Fruit fly (Drosophila melanogaster): ENCODE results near the gene raptor.

Gene raptor

DNA sequence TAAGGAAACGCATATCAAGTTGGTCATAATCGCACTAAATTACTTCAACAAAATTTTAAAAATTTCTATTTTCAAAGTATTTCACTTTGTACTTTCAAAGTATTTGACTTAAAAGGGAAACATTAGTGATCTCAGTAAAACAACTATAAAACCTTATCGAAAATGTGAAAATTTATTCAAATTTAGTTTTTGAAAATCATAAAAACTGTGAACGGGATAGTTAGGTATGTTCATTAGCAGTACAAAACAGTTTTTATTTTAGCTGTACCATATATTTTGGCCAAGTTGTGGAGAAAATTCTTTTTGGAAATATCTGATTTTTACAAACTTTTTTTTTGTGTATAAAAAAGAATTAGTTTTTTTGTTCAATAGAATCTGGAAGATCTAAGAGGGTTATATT, 23.7 kb downstream of the raptor start, which contains the start of gene CG43115:
TSS of gene CG43115 (minus strand) at position 101 of the 400 bp plus-strand sequence.
- no peak for TF ChIP-seq noc (tag; optimal IDR thresholded peaks at IDR 0.05)

DNA sequence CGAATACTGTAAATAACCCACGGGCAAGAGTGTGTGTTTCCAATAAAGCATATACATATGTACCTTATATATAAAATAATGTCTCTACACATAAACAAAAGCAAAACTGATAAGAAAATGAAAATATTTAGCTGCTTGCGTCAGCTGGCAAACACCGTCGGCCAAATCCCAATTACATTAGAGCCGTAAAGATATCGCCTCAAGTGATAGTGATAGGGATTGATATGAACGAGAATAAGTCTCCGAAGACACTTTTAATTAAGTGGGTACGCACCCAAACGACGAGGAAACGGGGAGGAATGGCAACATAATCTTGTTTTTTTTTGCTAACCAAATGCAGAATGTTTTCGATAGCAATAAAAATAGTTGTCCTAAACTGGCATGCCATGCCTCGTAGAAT, 25.5 kb downstream of the raptor start:
- TF ChIP-seq noc (tag; optimal IDR thresholded peaks at IDR 0.05): no peak

DNA sequence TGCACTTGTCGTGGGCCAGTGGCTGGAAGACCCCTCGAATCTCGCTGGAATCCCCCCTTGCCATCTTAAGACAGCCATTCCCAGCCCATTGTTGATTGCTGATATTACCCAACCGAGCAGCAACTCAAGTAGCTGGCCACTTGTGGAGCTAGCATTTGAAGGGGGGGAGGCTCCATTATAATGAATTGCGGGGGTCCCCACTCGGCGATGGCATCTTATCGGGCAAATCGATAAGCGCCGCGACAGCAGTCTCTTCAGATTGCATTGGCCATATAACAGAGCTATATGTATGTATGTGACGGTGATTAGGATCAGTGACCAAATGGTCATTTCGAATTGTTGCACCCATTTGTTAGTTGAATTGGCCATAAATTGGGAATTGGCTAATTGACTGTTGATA, 27.8 kb downstream of the raptor start:
- TF ChIP-seq noc (tag; optimal IDR thresholded peaks at IDR 0.05): no peak

DNA sequence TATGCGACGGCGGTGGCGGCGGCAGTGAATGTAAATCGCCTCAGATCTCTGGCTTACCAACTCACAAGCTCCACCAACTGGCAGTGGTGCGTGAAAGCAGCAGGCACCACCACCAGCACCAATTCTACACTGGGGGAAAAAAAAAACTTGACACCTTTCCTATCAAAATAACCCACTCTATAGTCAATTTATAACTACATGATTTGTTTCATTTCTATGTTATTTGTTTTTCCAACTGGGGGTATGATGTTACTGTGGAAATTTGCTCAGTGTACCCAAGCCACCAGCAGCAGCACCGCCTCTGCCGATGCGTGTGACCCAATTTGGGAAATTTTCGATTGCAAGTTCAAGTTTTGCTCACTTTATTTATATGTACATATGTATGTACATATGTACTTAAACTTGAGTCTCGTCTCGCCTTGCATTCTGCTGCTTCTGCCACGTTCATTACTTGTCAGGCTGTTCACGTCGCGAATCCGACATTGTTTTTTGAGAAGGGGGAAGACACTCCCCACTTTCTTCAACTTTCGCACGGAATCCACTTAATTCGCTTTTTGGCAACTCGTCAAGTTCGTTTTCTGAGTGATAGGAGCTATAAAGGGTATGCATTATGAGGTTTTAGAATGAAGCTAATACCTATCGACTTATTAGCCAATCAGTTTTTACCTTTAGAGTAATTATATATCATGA, 30.7 kb downstream of the raptor start:
- no peak for TF ChIP-seq noc (tag; optimal IDR thresholded peaks at IDR 0.05)

DNA sequence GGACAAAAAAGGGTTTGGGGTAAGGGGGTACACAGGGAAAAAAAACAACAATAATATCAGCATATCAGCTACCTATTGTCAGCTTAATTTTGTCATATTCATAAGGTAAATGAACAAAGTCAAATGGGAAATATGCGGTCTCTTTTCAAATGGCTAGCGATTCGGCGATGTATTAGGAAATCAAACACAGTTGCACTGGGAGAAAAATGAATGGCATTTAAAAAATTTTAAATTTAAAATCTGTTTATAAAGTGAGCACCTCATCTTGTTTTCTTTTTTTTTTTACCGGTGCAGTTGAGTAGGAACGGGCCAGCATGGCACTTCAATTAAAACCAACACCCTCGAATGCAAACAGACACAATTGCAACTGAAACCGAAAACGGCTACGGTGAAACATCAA, 36.0 kb downstream of the raptor start:
- TF ChIP-seq noc (tag; optimal IDR thresholded peaks at IDR 0.05): no peak

DNA sequence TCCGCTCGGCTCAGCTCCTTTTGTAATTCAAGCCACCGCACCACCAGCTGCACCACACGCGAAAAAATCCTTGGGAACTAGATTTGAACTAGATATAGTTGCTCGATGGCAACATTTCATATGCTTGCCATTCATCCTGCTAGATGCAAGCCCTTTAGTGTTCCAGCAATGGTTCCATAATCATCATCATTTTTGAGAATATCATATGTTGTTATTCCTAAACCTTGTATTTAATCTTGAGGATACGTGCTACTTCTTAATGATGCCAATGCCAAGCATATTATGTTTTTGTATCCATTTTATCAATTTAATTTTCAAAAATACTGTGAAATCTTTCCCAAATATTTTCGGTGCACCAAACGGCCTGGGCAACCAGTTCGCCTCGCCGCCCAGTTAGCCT, 37.1 kb downstream of the raptor start:
- no peak for TF ChIP-seq noc (tag; optimal IDR thresholded peaks at IDR 0.05)

DNA sequence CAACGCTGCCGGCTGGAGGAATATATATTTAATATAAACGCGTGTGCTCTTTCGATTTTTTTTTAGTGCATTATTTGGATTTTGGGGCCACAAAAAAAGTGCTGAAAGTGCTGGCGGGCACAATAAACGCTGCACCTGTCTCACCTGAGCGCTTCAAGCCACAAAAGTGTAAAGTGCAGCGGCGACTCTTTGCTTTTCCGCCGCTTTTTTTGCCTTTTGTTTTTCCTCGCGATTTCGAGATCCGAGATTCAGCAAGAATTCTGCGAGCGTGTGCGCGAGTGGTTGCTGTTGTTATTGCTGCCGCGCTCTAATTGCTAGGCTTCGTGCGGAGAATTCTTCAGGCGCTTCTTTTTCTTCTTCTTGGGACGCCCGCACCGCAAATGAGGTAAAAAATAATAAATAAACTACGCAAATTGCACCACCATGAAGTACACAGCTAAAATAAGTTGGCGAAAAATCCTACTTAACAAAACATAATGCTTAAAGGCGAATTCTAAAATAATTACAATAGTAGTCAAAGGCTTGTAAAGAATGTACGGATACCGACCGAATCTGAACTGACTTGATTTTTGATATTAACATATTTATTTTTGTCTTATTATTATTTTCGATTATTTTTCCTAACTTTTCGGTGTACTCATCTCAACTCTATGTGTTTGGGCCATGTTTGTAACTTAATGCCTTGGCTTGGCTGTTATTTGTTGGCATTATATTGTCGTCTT, 38.9 kb downstream of the raptor start:
- TF ChIP-seq noc (tag; optimal IDR thresholded peaks at IDR 0.05): no peak

DNA sequence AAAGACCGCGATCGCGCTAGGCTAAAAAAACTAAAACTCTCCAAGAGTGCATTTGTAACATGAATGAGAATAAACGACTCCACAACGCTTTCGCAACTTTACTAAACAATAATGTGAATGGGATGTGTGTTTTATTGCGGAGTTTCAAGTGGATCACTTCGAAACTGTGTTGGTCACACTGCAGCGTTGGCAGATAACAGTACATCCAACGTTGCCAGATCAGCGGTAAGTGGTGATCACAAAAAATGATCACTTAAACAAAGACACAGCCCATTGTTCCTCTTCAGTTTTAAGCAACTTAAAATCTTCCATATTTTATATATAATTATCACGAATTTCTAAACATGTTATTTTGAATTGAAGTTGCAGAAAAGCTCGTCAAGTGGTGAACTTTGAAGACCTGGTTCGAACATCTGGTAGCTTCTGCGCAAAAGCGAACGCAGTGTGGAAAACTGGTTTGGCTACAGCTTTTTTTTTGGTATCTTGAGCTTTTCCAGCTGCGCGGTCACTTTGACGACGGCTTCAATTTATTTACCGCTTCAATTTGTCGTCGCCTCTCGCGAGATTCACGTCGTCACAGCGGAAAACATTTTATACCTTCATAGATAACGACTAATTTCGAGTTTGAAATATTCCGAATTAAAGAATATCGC, 39.6 kb downstream of the raptor start, which contains the start of gene CG5921:
TSS of gene CG5921 (plus strand) at position 547 of the 653 bp plus-strand sequence.
- TF ChIP-seq noc (tag; optimal IDR thresholded peaks at IDR 0.05): no peak

DNA sequence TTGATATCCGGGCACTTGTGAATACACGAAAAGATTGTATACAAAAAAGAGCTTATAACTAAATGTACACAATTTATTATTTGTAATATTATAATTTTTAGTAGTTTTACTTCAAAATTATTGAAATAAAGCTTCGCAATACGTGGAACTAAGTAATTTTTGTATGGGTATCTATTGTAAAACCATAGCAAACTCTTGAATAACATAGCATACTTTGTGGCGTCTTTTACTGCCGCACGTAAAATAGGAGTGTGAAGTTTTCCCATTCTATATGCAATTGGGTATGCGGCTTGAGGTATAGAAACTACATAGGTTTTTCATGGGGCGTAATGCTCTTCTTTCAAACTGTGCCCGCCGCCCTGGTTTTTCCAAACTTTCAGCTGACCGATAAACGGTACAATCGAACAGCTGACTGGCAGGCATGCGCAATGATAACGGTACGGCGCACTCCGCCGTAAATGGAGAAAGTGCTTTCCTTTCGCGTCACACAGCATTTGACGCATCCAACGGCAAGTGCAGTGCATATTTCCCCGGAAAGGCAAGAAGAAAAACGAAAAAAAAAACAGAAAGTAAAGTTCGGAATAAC, 50.5 kb downstream of the raptor start, which contains the start of gene CG5937:
TSS of gene CG5937 (plus strand) at position 575 of the 586 bp plus-strand sequence.
- TF ChIP-seq noc (tag; optimal IDR thresholded peaks at IDR 0.05): no peak

DNA sequence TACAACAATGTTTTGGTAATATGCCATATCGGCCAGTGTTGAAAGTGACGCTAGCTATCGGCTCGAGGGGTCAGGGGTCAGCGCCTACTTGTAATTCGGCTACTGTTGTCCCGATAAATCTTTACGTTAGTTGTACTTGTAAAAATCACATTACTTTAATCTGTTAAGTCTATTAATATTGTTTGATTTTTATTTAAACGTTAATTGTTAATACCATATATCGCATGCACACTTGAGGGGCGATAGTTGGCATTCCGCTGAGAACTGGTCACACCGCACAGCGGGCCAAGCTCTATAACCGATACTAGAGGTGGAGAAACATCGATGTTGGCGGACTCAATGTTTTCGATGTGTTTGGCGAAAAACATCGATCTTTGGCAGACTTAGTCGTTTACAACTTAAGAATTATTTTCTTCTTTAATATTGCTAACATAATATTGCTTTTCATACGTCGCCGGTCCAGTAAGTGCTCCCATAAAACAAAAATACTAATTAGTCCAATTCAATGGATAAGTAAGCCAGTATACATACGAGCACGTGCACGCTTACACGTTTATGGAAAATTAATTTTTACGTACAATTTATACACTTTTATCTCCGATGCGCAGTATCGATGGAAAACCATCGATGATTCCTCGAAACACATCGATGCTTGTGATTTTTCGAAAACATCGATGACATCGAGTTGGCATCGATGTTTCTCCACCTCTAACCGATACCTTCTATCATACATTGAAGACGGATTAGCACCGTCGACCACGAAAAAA, 52.6 kb downstream of the raptor start, which contains the start of the genes rux and MCTS1:
TSS of gene rux (minus strand) at position 621 of the 767 bp plus-strand sequence.
TSS of gene MCTS1 (plus strand) at position 713 of the 767 bp plus-strand sequence.
- TF ChIP-seq noc (tag; optimal IDR thresholded peaks at IDR 0.05): peak; percentile 4

DNA sequence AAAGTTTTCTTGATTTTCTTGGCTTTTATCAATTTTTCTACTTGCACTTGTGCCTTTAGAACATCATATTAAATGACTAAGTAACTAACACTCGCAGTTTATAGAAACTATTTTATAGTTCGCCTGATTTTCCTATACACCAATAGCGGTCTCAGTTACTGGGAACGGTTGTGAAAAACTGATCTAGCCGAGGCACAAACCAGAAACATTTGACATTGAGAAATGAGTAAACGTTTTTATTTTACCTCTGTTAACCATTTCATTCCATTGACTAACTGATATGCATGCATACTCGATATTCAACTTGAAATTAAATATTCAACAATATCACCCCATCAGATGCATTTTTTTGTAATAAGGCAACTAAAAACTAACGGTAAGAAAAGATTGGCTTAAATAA, 54.6 kb downstream of the raptor start:
- TF ChIP-seq noc (tag; optimal IDR thresholded peaks at IDR 0.05): no peak

DNA sequence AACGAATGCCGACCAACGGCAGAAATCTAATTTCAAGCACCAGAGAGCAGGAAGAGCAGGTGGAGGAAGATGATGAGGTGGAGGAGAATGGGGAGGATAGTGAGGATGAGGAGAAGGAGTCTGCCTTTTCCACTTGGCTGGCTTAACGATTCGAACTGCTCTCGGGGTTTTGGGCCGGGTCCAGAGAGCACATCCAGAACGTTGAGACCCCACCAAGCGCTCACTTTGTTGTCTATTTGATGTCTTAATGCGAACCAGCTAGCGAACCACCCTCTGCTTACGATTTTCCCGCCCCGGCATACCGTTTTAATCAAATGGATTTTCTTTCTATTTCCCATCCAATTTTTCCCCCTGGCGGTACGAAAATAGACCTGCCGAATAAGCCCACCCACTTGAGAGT, 55.3 kb downstream of the raptor start:
- TF ChIP-seq noc (tag; optimal IDR thresholded peaks at IDR 0.05): no peak

DNA sequence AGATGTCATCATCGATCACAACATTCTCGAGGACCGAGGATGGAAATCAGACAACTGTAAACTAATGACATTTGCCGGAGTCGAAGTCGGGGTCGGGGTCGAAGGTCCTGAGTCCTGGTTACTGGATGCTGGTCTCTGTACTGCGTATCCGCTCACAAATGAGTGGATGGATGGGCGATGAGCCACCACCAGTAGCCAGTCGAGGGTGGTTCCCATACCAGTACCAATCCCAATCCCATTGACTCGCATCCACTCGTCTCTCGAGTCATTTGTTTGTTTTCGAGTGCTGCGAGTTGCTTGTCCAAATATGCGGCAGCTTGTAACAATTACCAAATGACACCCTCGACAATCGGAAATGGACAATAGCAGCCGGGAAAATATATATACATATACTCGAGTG, 57.2 kb downstream of the raptor start:
- no peak for TF ChIP-seq noc (tag; optimal IDR thresholded peaks at IDR 0.05)
